Fruit fly (Drosophila melanogaster) Kc167 (cell line): Measurements from ENCODE around the gene CG33267.

ENCODE experiments used
- Myc ChIP-seq: fragments of >200 bp; optimal IDR thresholded peaks from 2 replicates; lab custom pipeline; 2017; ENCODE audit warnings: missing external identifiers
- Sin3A ChIP-seq: fragments of >200 bp; optimal IDR thresholded peaks from 2 replicates; lab custom pipeline; 2018; ENCODE audit warnings: missing external identifiers
- h ChIP-seq: fragments of >200 bp; optimal IDR thresholded peaks from 3 replicates; lab custom pipeline; 2018; ENCODE audit warnings: missing external identifiers
- insv ChIP-seq: fragments of >200 bp; optimal IDR thresholded peaks from 3 replicates; lab custom pipeline; 2018; ENCODE audit warnings: missing external identifiers
- psq ChIP-seq: fragments of >200 bp; optimal IDR thresholded peaks from 2 replicates; lab custom pipeline; 2017; ENCODE audit warnings: missing external identifiers
- ttk ChIP-seq: sonication (Bioruptor generic); optimal IDR thresholded peaks from 2 replicates; lab custom pipeline; 2017; ENCODE audit warnings: missing external identifiers

Gene CG33267

DNA sequence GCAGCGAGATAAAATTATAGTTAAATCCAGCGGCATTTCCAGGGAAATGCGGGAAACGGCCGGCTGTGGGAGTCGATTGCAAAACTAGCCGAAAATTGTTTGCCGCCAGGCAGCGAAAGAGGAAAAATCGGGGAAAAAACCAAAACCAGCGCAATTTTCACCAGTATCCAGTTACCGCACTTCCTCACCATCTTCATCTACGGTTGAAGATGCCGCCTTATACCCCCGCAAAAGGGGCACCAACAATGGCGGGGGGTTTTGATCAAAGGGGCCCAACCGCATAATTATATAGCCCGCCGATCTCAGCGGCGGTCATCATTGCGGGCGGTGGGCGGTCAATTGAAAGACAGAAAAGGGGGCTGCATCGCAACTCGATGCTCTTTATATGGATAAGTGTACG is 16.3 kb upstream of the CG33267 start:
- no peak for TF ChIP-seq ttk (lab: Kevin White, UChicago)

DNA sequence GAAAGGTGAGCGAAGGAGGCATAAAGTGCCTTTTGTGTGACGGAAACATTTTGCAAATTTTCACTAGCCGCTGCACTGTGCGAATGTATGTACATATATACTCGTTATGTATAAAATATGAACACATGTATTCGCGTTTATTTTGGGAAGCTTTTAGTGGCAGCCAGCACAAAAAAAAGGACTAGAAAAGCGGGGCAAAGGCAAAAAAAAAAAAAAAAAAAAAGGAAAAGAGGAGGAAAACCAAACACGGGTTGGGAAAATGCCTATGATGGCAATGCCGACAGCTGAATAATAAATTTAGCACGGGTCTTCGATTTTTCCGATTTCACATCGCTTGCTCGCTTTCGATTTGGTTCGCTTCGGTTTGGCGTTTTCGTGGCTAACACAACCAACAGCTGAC is 14.9 kb upstream of the CG33267 start:
- TF ChIP-seq insv (lab: Kevin White, UChicago) (no peak), h (no peak)

DNA sequence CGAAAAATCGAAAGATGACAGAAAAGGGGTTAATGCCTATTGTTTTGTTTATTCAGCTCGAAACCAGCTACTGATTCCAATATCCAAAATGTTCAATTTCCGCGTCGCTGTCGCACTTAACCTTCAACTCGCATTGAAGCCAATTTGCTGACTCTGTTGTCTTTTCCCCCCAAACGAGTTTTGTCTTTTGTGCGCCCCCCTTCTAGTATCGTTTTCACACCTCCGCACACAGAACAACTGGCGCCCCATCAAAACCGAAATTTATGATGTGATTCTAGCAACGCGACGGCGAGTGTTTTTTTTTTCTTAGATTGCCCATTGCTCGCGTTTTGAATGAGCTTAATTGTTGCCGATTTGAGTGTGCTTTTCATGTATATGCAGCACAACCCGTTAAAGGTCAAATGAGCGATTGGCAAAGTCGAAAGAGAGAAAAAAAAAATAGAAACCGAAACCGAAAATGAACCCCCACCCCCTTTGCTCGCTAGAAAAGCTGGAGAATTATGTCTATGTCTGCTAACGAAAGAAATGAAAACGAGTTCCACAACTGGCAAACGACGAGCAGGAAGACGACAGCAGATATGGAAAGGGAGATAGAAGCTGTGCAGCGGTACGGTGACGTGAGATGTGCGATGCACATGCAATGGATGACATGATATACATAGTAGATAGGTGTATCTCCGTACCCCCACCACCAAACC is 13.8 kb upstream of the CG33267 start:
- TF ChIP-seq psq: no peak
- TF ChIP-seq ttk (lab: Kevin White, UChicago): no peak
- TF ChIP-seq Sin3A: no peak
- TF ChIP-seq h: no peak
- no peak for TF ChIP-seq insv (lab: Kevin White, UChicago)
- no peak for TF ChIP-seq Myc (lab: Kevin White, UChicago)

DNA sequence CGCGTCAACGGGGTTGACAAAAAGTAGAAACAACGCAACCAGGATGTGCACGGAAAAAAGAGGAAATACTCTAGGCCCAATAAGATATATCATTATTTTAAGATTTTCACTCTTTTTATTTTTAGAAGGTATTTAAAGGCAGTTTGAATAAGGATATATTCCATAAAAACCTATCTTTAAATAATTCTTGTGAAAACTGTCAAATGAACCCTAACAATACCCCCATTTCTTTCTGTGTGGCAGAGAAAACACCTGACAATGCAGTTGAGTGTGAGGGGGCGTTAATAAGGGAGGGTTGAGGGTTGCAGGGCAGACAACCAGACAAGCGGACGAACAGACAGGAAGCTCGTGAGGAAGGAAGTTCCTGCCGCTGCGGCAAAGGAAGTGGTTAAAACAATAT is 12.3 kb upstream of the CG33267 start:
- TF ChIP-seq psq (no peak), h (no peak), insv (lab: Kevin White, UChicago) (no peak), Myc (lab: Kevin White, UChicago) (no peak), Sin3A (no peak), ttk (lab: Kevin White, UChicago) (no peak)

DNA sequence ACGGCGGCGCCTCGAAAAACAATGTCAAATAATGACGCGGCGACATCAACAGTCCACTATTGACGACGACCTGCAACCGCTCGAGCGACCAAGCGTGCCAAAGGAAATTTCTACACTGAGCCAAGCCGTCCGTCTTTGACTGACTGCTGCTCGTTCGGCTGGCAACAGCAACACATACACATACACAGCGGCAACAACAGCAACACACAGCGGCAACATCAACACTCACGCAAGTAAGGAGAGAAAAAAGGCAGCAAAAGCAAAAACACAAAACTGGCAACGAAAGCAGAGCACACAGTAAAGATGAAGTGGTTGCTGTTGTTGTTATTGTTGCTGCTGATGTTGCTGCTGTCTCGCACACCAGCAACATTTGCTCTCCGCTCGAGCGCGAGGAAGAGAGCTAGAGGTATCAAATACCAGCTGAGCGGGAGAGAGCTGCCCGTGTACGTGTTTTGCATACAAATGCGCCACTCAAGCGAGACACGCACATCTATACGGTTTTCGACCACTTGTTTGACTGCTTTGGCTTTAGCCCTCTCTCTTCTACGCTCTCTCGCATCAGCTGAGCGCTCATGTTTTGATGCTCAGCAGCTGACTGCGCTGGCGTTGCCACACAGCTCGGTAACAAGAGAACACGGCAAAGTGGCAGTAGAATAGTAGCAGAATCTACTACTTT is 11.1 kb upstream of the CG33267 start:
- no peak for TF ChIP-seq h
- no peak for TF ChIP-seq Sin3A
- TF ChIP-seq Myc (lab: Kevin White, UChicago): no peak
- no peak for TF ChIP-seq insv (lab: Kevin White, UChicago)
- TF ChIP-seq ttk (lab: Kevin White, UChicago): no peak
- no peak for TF ChIP-seq psq

DNA sequence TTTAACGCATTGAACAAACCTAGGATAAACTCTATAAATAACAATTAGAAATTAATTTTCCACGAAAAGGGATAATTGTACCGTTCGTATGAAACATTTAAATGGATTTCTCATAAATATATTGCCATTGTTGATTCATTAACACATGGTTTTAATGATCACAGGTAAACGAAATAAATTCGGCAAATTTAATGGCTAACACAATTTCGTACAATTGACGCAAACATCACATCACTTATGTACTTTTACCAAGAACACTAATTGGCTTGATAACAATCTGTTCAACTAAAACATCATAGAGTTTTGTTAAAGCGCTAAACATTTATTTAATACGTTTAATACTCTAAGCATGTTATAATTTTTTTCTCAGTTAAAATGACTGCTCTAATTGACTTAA is 10.6 kb upstream of the CG33267 start:
- no peak for TF ChIP-seq insv (lab: Kevin White, UChicago)
- no peak for TF ChIP-seq ttk (lab: Kevin White, UChicago)
- no peak for TF ChIP-seq h
- TF ChIP-seq psq: no peak
- no peak for TF ChIP-seq Sin3A
- no peak for TF ChIP-seq Myc (lab: Kevin White, UChicago)

DNA sequence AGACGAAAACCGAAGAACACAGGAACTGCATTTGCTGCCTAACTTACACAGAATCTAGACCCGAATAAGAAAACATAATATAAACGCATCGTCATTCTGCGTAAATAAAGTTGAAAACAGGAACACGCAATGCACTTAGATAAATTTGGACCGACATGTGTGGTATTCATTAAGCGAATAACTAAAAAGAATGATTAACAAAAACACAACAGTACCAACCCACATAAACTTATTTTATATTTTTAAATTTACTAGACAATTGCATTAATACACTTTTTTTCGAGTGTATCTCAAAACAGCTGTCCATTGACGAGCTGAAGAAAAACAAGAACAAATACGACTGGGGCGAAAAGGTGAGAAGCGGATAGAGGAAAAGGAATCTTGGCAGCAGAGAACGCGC is 9.9 kb upstream of the CG33267 start:
- TF ChIP-seq h (no peak), ttk (lab: Kevin White, UChicago) (no peak)

DNA sequence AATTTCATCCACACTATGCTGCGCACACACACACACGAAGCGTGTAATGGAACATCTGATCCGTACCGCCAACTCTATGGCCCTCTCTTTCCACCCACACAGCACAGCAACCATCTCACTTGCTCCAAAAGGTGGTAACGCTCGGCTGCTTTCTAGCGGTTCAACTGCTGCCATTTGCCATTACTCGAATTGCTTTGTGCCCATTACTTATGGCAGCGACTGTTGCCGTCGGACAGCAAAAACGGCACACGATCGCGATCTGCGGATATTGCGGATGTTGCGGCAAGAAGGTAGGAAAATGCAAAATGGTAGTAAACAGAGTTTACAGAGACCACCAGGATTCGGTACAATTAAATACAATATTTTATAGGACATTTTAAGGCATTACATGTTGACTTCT is 9.5 kb upstream of the CG33267 start:
- no peak for TF ChIP-seq Sin3A
- TF ChIP-seq h: no peak
- TF ChIP-seq insv (lab: Kevin White, UChicago): no peak
- TF ChIP-seq psq: no peak
- no peak for TF ChIP-seq ttk (lab: Kevin White, UChicago)
- no peak for TF ChIP-seq Myc (lab: Kevin White, UChicago)

DNA sequence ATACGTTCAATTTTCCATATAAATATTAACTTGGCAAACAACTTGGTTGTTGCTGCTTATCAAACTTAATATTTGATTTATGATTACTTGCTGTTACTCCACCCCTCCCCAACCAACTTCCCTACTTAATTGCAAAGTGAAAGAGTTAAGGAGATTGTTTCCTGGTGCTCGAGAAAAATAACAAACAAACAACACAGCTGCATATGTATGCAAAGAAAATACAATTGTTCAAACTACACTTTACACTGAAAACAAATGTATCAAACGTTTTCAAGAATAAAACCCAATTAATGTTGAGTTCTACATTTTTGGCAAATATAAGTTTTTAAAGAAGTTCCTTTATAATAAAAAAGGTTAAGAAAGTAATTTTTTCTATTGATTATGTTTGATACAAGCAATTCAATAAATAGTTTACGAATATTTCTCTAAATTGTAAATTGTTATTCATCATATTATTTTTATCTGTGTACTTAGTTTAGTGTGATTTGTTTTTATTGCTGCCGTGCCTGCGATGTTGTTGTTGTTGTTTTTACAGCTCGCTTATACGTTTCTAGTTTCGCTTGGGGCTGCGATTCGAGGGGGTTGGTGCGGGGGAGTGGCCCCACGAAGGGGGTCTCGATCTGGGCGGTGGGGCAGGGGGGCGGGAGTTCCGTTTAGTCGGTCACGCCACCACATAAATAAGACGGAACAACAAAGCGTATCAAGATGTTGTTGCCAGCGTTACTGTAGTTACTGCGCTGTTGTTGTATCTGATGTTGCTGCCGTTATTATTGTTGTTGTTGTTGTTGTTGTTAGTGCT is 8.4 kb upstream of the CG33267 start:
- no peak for TF ChIP-seq insv (lab: Kevin White, UChicago)
- no peak for TF ChIP-seq psq
- TF ChIP-seq Myc (lab: Kevin White, UChicago): no peak
- no peak for TF ChIP-seq Sin3A
- TF ChIP-seq h: no peak
- no peak for TF ChIP-seq ttk (lab: Kevin White, UChicago)

DNA sequence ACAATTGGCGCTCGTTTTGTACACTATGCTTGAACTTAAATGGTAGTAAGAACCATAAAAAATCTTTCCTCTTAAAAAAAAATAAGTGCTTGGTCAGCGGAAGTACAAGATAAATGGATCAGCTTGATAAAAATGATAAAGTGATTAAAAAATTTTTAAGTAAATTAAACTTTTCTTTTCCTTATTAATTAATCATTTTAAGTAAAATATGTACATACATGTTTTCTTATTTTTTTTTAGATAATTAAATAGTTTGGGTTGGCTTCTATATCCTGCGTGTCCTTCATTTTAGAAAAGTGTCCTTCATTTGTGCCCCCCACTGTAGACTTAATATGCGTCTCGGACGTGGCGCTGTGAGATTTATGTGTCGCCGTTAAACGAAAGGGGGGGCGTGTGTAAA is 7.6 kb upstream of the CG33267 start:
- TF ChIP-seq ttk (lab: Kevin White, UChicago): no peak
- no peak for TF ChIP-seq psq
- no peak for TF ChIP-seq insv (lab: Kevin White, UChicago)
- no peak for TF ChIP-seq Myc (lab: Kevin White, UChicago)
- TF ChIP-seq h: no peak
- TF ChIP-seq Sin3A: no peak

DNA sequence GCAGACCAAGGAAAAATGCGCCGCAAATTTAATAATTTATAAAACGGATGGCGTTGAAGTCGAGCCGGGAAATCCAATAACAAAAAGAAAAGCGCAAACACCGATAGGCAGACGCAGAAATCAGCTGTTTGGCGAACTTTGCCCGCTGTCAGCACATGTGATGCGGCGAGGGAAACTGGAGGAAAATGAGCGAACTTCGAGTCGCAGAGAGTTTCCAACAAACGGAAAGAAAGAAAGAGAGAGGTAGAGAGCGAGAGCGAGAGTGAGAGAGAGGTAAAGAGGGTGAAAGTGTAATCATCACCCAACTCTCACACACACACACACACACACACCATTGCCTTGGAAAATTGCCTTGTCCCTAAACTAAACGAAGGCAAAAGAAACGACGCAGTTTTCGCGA is 7.1 kb upstream of the CG33267 start:
- TF ChIP-seq psq (no peak), Sin3A (no peak), ttk (lab: Kevin White, UChicago) (no peak), Myc (lab: Kevin White, UChicago) (no peak), insv (lab: Kevin White, UChicago) (no peak), h (no peak)

DNA sequence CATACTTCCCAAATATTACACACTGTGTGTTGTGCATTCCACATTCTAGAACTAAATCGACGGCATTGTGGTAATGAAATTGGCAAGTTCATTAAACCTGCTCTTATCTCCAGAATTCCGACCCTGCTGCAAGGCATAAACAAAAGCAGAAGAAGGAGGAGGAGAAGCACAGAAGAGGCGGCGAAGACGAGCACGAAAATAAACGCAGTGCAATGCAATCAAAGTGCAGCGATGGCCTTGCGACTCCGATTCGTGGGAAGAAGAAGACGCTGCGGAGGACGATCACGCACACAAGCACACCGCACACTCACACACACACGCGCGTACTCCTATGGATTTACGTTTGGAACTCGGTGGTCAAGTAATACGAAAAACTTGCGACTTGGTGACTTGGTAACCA is 3.4 kb upstream of the CG33267 start:
- TF ChIP-seq Myc (lab: Kevin White, UChicago): no peak
- no peak for TF ChIP-seq h
- TF ChIP-seq Sin3A: no peak
